Fruit fly (Drosophila melanogaster): ENCODE measurements around the gene CG34159.

CG34159 gene

dm6 chr2L:10226724-10227407 lies 22.7 kb upstream of the CG34159 start, which contains the start of gene CG5708 (continued):
- no peak for TF ChIP-seq CG13624 (GFP tag; optimal IDR thresholded peaks at IDR 0.05)
- no peak for TF ChIP-seq fu2 (GFP tag; optimal IDR thresholded peaks at IDR 0.05)
- TF ChIP-seq CG11085 (GFP tag; IDR thresholded peaks at IDR 0.05): no peak
- TF ChIP-seq knrl (GFP tag; IDR thresholded peaks at IDR 0.05; ENCODE audit: partially characterized antibody): peak; percentile 50; the same call in 2 of the 3 replicates
- TF ChIP-seq CG4360 (GFP tag; IDR thresholded peaks at IDR 0.05): no peak
- no peak for TF ChIP-seq tna (GFP tag; IDR thresholded peaks at IDR 0.05; ENCODE audit: partially characterized antibody)
- no peak for TF ChIP-seq pan (optimal IDR thresholded peaks at IDR 0.05)
- no peak for TF ChIP-seq pan (GFP tag; optimal IDR thresholded peaks at IDR 0.05 in 1 of 2, IDR thresholded peaks at IDR 0.05 in 1 of 2)
- TF ChIP-seq chinmo (GFP tag; IDR thresholded peaks at IDR 0.05; ENCODE audit: partially characterized antibody): no peak
- TF ChIP-seq Atf6 (GFP tag; IDR thresholded peaks at IDR 0.05): 0 out of 2 replicates have a peak, but pooled peaks have one; percentile 17
- TF ChIP-seq Dbx (GFP tag; IDR thresholded peaks at IDR 0.05): no peak
- no peak for TF ChIP-seq dm (GFP tag; optimal IDR thresholded peaks at IDR 0.05)
- TF ChIP-seq CoRest (tag; optimal IDR thresholded peaks at IDR 0.05): peak; percentile 35
- TF ChIP-seq CG8089 (GFP tag; optimal IDR thresholded peaks at IDR 0.05): no peak
- TF ChIP-seq Scr (GFP tag; IDR thresholded peaks at IDR 0.05; ENCODE audit: partially characterized antibody): peak; percentile 59
- no peak for TF ChIP-seq stc (GFP tag; IDR thresholded peaks at IDR 0.05)
- TF ChIP-seq CG18011 (GFP tag; optimal IDR thresholded peaks at IDR 0.05): no peak
- no peak for TF ChIP-seq sens-2 (GFP tag; IDR thresholded peaks at IDR 0.05)
- TF ChIP-seq btn (GFP tag; optimal IDR thresholded peaks at IDR 0.05): no peak
- no peak for TF ChIP-seq fd96Cb (tag; optimal IDR thresholded peaks at IDR 0.05)
- no peak for TF ChIP-seq ind (GFP tag; optimal IDR thresholded peaks at IDR 0.05)
- no peak for TF ChIP-seq CG17568 (GFP tag; optimal IDR thresholded peaks at IDR 0.05)
- no peak for TF ChIP-seq Taf1 (GFP tag; IDR thresholded peaks at IDR 0.05)
- TF ChIP-seq gem (tag; optimal IDR thresholded peaks at IDR 0.05): peak; percentile 40
- TF ChIP-seq tx (GFP tag; optimal IDR thresholded peaks at IDR 0.05): no peak
- no peak for TF ChIP-seq Asciz (GFP tag; optimal IDR thresholded peaks at IDR 0.05)
- peak; percentile 66 for TF ChIP-seq nmo (GFP tag; optimal IDR thresholded peaks at IDR 0.05)
- no peak for TF ChIP-seq cad (GFP tag; optimal IDR thresholded peaks at IDR 0.05)
- TF ChIP-seq schlank (tag; optimal IDR thresholded peaks at IDR 0.05): no peak
- TF ChIP-seq cas (GFP tag; IDR thresholded peaks at IDR 0.05): no peak
- no peak for TF ChIP-seq CG9797 (GFP tag; optimal IDR thresholded peaks at IDR 0.05)
- TF ChIP-seq CG31388 (GFP tag; optimal IDR thresholded peaks at IDR 0.05): no peak
- no peak for TF ChIP-seq nau (GFP tag; optimal IDR thresholded peaks at IDR 0.05)
- TF ChIP-seq CG11695 (GFP tag; IDR thresholded peaks at IDR 0.05): no peak
- TF ChIP-seq B-H1 (GFP tag; IDR thresholded peaks at IDR 0.05): no peak
- TF ChIP-seq lilli (GFP tag; optimal IDR thresholded peaks at IDR 0.05): peak; percentile 5
- TF ChIP-seq CG8944 (GFP tag; optimal IDR thresholded peaks at IDR 0.05): no peak
- no peak for TF ChIP-seq trem (tag; optimal IDR thresholded peaks at IDR 0.05)
- peak; percentile 58 for TF ChIP-seq MBD-R2 (GFP tag; IDR thresholded peaks at IDR 0.05)
- TF ChIP-seq kah (GFP tag; optimal IDR thresholded peaks at IDR 0.05): no peak
- no peak for TF ChIP-seq Doc3 (GFP tag; IDR thresholded peaks at IDR 0.05; ENCODE audit: partially characterized antibody)
- no peak for TF ChIP-seq Elba2 (GFP tag; optimal IDR thresholded peaks at IDR 0.05)
- no peak for TF ChIP-seq CG9609 (GFP tag; optimal IDR thresholded peaks at IDR 0.05)
- TF ChIP-seq dmrt99B (tag; optimal IDR thresholded peaks at IDR 0.05): no peak
- no peak for TF ChIP-seq CG3847 (GFP tag; IDR thresholded peaks at IDR 0.05)
- no peak for TF ChIP-seq Ada2b (GFP tag; IDR thresholded peaks at IDR 0.05)
- no peak for TF ChIP-seq CG32532 (GFP tag; IDR thresholded peaks at IDR 0.05)
- peak; percentile 87 for TF ChIP-seq ssp (GFP tag; IDR thresholded peaks at IDR 0.05)
- TF ChIP-seq Neu2 (GFP tag; optimal IDR thresholded peaks at IDR 0.05; ENCODE audit: borderline replicate concordance): no peak
- TF ChIP-seq CG4424 (GFP tag; optimal IDR thresholded peaks at IDR 0.05): peak; percentile 6
- TF ChIP-seq CG43689 (GFP tag; IDR thresholded peaks at IDR 0.05): no peak

Data from whole organism, embryonic.